Worm (Caenorhabditis elegans): Measurements from ENCODE around the gene sars-1.

sars-1 gene

DNA sequence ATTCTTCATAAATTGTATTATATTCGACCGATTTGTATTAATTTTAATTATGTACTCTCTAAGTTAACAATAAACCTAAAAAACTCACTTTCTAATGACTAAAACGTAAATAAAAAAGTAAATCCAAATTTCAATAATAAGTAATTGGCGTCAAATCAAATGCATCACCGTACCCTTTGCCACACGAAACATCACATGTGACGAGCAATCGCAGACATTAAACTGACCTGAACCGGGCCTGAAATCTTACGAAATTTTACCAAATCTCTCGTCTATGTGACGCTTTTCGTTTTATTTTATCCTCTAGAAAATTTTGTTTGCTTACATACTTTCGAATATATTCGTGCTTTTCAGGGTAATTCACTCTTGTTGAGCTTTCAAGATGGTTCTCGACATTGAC, at the start of gene sars-1, which contains the start of gene C47E12.2:
sars-1 (plus strand) TSS at position 355 of the 400 bp plus-strand sequence.
C47E12.2 (minus strand) TSS at position 131 of the 400 bp plus-strand sequence.
- no peak for TF ChIP-seq snpc-4 (GFP tag; optimal IDR thresholded peaks at IDR 0.05)
- peak in 1 of 4 experiments; percentile 16 for TF ChIP-seq snpc-4 (tag; optimal IDR thresholded peaks at IDR 0.05)
- TF ChIP-seq B0336.3 (GFP tag; IDR thresholded peaks at IDR 0.05), result no peak
- peak; percentile 51 for TF ChIP-seq lsl-1 (GFP tag; optimal IDR thresholded peaks at IDR 0.05)
- no peak for TF ChIP-seq rpc-1 (optimal IDR thresholded peaks at IDR 0.05)
- TF ChIP-seq rpc-1 (tag; optimal IDR thresholded peaks at IDR 0.05), result no peak
- TF ChIP-seq bed-1 (GFP tag; IDR thresholded peaks at IDR 0.05), result no peak
- no peak for TF ChIP-seq efl-1 (GFP tag; optimal IDR thresholded peaks at IDR 0.05)
- TF ChIP-seq cebp-1 (GFP tag; IDR thresholded peaks at IDR 0.05), result no peak; the same call in 1 of the 2 replicates
- TF ChIP-seq cebp-1 (tag; optimal IDR thresholded peaks at IDR 0.05), result peak; percentile 73

DNA sequence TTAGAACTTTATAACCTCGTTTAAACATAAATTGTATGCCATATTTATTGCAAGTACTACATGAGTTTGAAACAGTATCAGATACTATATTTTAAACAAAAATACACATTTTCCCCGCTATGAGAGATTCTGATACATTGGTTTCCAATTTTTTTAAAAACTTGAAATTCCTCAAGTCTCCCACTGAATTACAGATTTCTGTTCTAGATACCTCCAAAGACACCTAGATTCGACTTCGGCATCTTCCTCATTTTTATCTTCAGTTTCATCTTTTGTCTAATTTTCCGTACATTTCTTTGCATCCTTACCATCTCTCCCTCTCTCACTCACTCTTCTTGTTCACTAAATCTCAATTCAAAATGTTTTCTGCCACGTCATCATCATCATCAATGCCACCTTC, 39.6 kb upstream of the sars-1 start, which contains the start of gene T13H10.2:
T13H10.2 (plus strand) TSS at position 301 of the 400 bp plus-strand sequence.
- TF ChIP-seq F10E7.11 (tag; optimal IDR thresholded peaks at IDR 0.05) (no peak), ztf-22 (GFP tag; optimal IDR thresholded peaks at IDR 0.05) (no peak), lin-35 (GFP tag; optimal IDR thresholded peaks at IDR 0.05) (no peak), T07F8.4 (tag; optimal IDR thresholded peaks at IDR 0.05) (no peak), dpl-1 (GFP tag; optimal IDR thresholded peaks at IDR 0.05) (no peak)

DNA sequence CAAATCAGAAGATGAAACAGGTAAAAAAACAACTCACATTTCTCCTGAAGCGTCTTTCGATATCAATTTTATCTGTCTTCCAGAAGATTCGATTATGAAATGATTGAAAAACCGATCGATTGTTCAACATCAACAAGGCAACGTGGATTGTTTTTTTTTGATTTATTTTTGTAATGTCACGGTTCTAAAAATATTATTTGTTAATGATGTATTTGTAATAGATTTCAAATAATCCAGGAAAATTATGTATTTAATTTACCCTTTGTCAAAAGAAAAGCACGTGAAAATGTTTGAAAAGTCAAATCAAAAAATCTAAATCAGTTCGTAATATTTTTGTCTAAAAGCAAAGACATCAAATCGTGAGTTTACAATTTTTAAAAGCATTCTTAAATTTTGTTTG, 34.4 kb upstream of the sars-1 start, which contains the start of the genes kin-5 and C47E12.11:
kin-5 (minus strand) TSS at position 101 of the 400 bp plus-strand sequence.
C47E12.11 (plus strand) TSS at position 320 of the 400 bp plus-strand sequence.
- TF ChIP-seq C17E4.6 (GFP tag; IDR thresholded peaks at IDR 0.05) (no peak), nhr-120 (GFP tag; IDR thresholded peaks at IDR 0.05) (no peak), F33H1.4 (GFP tag; IDR thresholded peaks at IDR 0.05) (no peak), lin-40 (tag; optimal IDR thresholded peaks at IDR 0.05) (no peak), ceh-100 (GFP tag; IDR thresholded peaks at IDR 0.05) (no peak), ztf-25 (GFP tag; IDR thresholded peaks at IDR 0.05) (no peak), ztf-18 (tag; optimal IDR thresholded peaks at IDR 0.05) (no peak), F10E7.11 (tag; optimal IDR thresholded peaks at IDR 0.05) (no peak), snpc-4 (GFP tag; optimal IDR thresholded peaks at IDR 0.05) (no peak), snpc-4 (tag; optimal IDR thresholded peaks at IDR 0.05) (no peak), B0035.1 (tag; optimal IDR thresholded peaks at IDR 0.05) (no peak), pbrm-1 (GFP tag; IDR thresholded peaks at IDR 0.05) (no peak), ceh-27 (GFP tag; optimal IDR thresholded peaks at IDR 0.05) (no peak), nhr-27 (tag; optimal IDR thresholded peaks at IDR 0.05) (no peak), zfh-2 (GFP tag; conservative IDR thresholded peaks at IDR 0.05) (no peak), F52B5.7 (tag; optimal IDR thresholded peaks at IDR 0.05) (no peak), ceh-58 (GFP tag; IDR thresholded peaks at IDR 0.05) (no peak), Y95B8A.8 (GFP tag; IDR thresholded peaks at IDR 0.05) (no peak), lin-35 (GFP tag; optimal IDR thresholded peaks at IDR 0.05) (no peak)

DNA sequence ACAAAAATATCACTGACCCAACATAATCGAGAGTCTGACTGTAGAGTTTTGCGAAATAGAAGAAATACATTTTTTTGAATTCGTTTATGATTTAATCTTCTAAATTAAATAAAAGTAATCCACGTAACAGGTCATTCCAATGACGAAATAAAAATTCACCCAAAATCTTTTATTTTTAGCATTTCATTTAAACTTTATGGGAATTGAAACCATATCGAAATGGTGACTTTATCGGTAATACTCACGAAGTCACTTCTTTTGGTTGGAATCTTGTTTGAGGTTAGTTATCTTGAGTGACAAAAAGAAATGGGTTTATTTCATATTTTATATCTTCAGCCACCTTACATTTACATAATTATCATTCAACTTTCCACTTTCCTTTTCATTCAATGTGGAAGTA, 30.9 kb upstream of the sars-1 start, which contains the start of the genes C47E12.12 and C47E12.10:
C47E12.12 (minus strand) TSS at position 101 of the 400 bp plus-strand sequence.
C47E12.10 (plus strand) TSS at position 172 of the 400 bp plus-strand sequence.
- TF ChIP-seq F57A8.1 (GFP tag; optimal IDR thresholded peaks at IDR 0.05) (no peak), F49E8.2 (tag; optimal IDR thresholded peaks at IDR 0.05; ENCODE audit: insufficient read depth) (no peak), aptf-3 (GFP tag; IDR thresholded peaks at IDR 0.05) (no peak), attf-6 (GFP tag; IDR thresholded peaks at IDR 0.05) (no peak)
